Fruit fly (Drosophila melanogaster): Measurements from ENCODE around the gene CG18789.

CG18789 gene

dm6 chr2L:12002051-12002450, 6.8 kb upstream of the CG18789 start, which contains the start of gene Hacd1:
Gene Hacd1, minus strand, starts transcription at chr2L:12002266.
- TF ChIP-seq otp (GFP tag; IDR thresholded peaks at IDR 0.05) (no peak), CG7928 (GFP tag; optimal IDR thresholded peaks at IDR 0.05) (no peak), CG17328 (GFP tag; IDR thresholded peaks at IDR 0.05) (no peak), CG17802 (tag; optimal IDR thresholded peaks at IDR 0.05) (no peak), CG9797 (GFP tag; optimal IDR thresholded peaks at IDR 0.05) (peak; percentile 62), mirr (GFP tag; optimal IDR thresholded peaks at IDR 0.05) (peak; percentile 7), Doc3 (GFP tag; IDR thresholded peaks at IDR 0.05; ENCODE audit: partially characterized antibody) (no peak), crp (GFP tag; optimal IDR thresholded peaks at IDR 0.05) (peak in 1 of 2 experiments; percentile 42), pho (GFP tag; optimal IDR thresholded peaks at IDR 0.05) (no peak), CG17385 (GFP tag; optimal IDR thresholded peaks at IDR 0.05) (peak; percentile 4), D19A (tag; optimal IDR thresholded peaks at IDR 0.05) (peak; percentile 99), CG17912 (GFP tag; optimal IDR thresholded peaks at IDR 0.05) (no peak), dati (GFP tag; IDR thresholded peaks at IDR 0.05) (no peak), Med (GFP tag) (peak; percentile 64), zfh1 (GFP tag; IDR thresholded peaks at IDR 0.05) (no peak), CG2712 (tag; optimal IDR thresholded peaks at IDR 0.05) (peak; percentile 12), CG32772 (GFP tag; IDR thresholded peaks at IDR 0.05) (no peak), CG11696 (GFP tag; IDR thresholded peaks at IDR 0.05) (no peak), tio (GFP tag; optimal IDR thresholded peaks at IDR 0.05) (no peak), sug (tag; optimal IDR thresholded peaks at IDR 0.05) (peak; percentile 60), CG12391 (tag; optimal IDR thresholded peaks at IDR 0.05) (no peak), Stat92E (GFP tag; optimal IDR thresholded peaks at IDR 0.05) (peak in 1 of 3 experiments; percentile 4), Deaf1 (tag; optimal IDR thresholded peaks at IDR 0.05) (peak; percentile 8), CG3995 (GFP tag; optimal IDR thresholded peaks at IDR 0.05) (no peak), CG17829 (tag; optimal IDR thresholded peaks at IDR 0.05) (peak; percentile 1), CG42726 (GFP tag; IDR thresholded peaks at IDR 0.05; ENCODE audit: partially characterized antibody) (no peak), Drgx (GFP tag; IDR thresholded peaks at IDR 0.05) (no peak), CG11560 (tag; IDR thresholded peaks at IDR 0.05) (no peak), fu2 (GFP tag; optimal IDR thresholded peaks at IDR 0.05) (no peak), her (GFP tag; optimal IDR thresholded peaks at IDR 0.05) (no peak), CG1603 (tag; optimal IDR thresholded peaks at IDR 0.05) (no peak), HLH3B (GFP tag; IDR thresholded peaks at IDR 0.05) (no peak), CG8290 (GFP tag; optimal IDR thresholded peaks at IDR 0.05) (no peak), CG8290 (tag; optimal IDR thresholded peaks at IDR 0.05) (peak in 1 of 2 experiments; percentile 14), bbx (GFP tag; IDR thresholded peaks at IDR 0.05; ENCODE audit: partially characterized antibody) (no peak), CG10543 (GFP tag; optimal IDR thresholded peaks at IDR 0.05) (no peak), gfzf (GFP tag; optimal IDR thresholded peaks at IDR 0.05) (peak; percentile 51), dpn (GFP tag; optimal IDR thresholded peaks at IDR 0.05) (no peak), CG34376 (GFP tag; optimal IDR thresholded peaks at IDR 0.05) (peak; percentile 27), CG3163 (GFP tag; optimal IDR thresholded peaks at IDR 0.05) (no peak), stwl (tag; optimal IDR thresholded peaks at IDR 0.05) (peak; percentile 19), Blimp-1 (GFP tag; optimal IDR thresholded peaks at IDR 0.05) (peak; percentile 45), Hr78 (GFP tag; optimal IDR thresholded peaks at IDR 0.05) (peak in 1 of 2 experiments; percentile 99), pzg (GFP tag; optimal IDR thresholded peaks at IDR 0.05) (peak; percentile 10), Pdp1 (GFP tag; optimal IDR thresholded peaks at IDR 0.05) (peak in 1 of 2 experiments; percentile 53), Fer1 (GFP tag; optimal IDR thresholded peaks at IDR 0.05) (no peak), Sox100B (GFP tag; optimal IDR thresholded peaks at IDR 0.05) (no peak), E2f1 (GFP tag; IDR thresholded peaks at IDR 0.05) (no peak), h (optimal IDR thresholded peaks at IDR 0.05) (no peak), CG18476 (GFP tag; optimal IDR thresholded peaks at IDR 0.05) (no peak), MESR4 (GFP tag; optimal IDR thresholded peaks at IDR 0.05) (peak; percentile 74)
